Worm (Caenorhabditis elegans) whole organism, L3 larva: ENCODE results near the gene trx-5.

Experiments used
- R02D3.7 ChIP-seq: fragments of 150-350 bp; optimal IDR thresholded peaks from 2 replicates; lab custom pipeline; 2014; ENCODE audit warnings: missing biosample characterization, missing genetic modification characterization
- ama-1 ChIP-seq: fragments of 150-350 bp; optimal IDR thresholded peaks from 2 replicates; lab custom pipeline; 2018
- ceh-16 ChIP-seq: sonication (generic microtip); optimal IDR thresholded peaks from 2 replicates; lab custom pipeline; 2017; ENCODE audit warnings: missing biosample characterization, missing genetic modification characterization
- ceh-28 ChIP-seq: fragments of 150-350 bp; optimal IDR thresholded peaks from 2 replicates; lab custom pipeline; 2014; ENCODE audit warnings: missing biosample characterization, missing genetic modification reagents, missing genetic modification characterization
- ceh-82 ChIP-seq: fragments of 150-350 bp; optimal IDR thresholded peaks from 2 replicates; lab custom pipeline; 2014; ENCODE audit warnings: missing biosample characterization, missing genetic modification characterization
- daf-12 ChIP-seq: fragments of 150-350 bp; optimal IDR thresholded peaks from 2 replicates; lab custom pipeline; 2014; ENCODE audit warnings: missing biosample characterization, missing genetic modification reagents, missing genetic modification characterization
- elt-1 ChIP-seq: fragments of 150-350 bp; optimal IDR thresholded peaks from 2 replicates; lab custom pipeline; 2014; ENCODE audit warnings: missing biosample characterization, missing genetic modification characterization
- elt-2 ChIP-seq: sonication (generic microtip); optimal IDR thresholded peaks from 2 replicates; lab custom pipeline; 2016; ENCODE audit warnings: missing genetic modification reagents, mild to moderate bottlenecking, missing genetic modification characterization, missing compliant biosample characterization
- eor-1 ChIP-seq, 2 experiments: fragments of 150-350 bp; optimal IDR thresholded peaks; 2 replicates each; lab custom pipeline; 2014 to 2018; ENCODE audit warnings: missing biosample characterization in 2 of 2, missing genetic modification characterization in 2 of 2
- fkh-10 ChIP-seq: sonication (generic microtip); optimal IDR thresholded peaks from 2 replicates; lab custom pipeline; 2017; ENCODE audit warnings: missing biosample characterization, missing genetic modification reagents, missing genetic modification characterization
- fkh-2 ChIP-seq: fragments of 150-350 bp; optimal IDR thresholded peaks from 2 replicates; lab custom pipeline; 2014; ENCODE audit warnings: missing biosample characterization, missing genetic modification reagents, missing genetic modification characterization
- fos-1 ChIP-seq: fragments of 150-350 bp; optimal IDR thresholded peaks from 2 replicates; lab custom pipeline; 2014; ENCODE audit warnings: missing biosample characterization, missing genetic modification characterization
- hmg-11 ChIP-seq: sonication (generic microtip); optimal IDR thresholded peaks from 2 replicates; lab custom pipeline; 2016; ENCODE audit warnings: missing genetic modification characterization, missing compliant biosample characterization
- lin-15B ChIP-seq: fragments of 150-350 bp; optimal IDR thresholded peaks from 2 replicates; lab custom pipeline; 2014; ENCODE audit warnings: missing biosample characterization, missing genetic modification characterization
- lsy-12 ChIP-seq: sonication (generic microtip); optimal IDR thresholded peaks from 2 replicates; lab custom pipeline; 2016; ENCODE audit warnings: mild to moderate bottlenecking, missing genetic modification characterization, missing compliant biosample characterization
- mdl-1 ChIP-seq: fragments of 150-350 bp; optimal IDR thresholded peaks from 2 replicates; lab custom pipeline; 2014; ENCODE audit warnings: missing biosample characterization, missing genetic modification characterization
- mml-1 ChIP-seq: fragments of 150-350 bp; sonication (generic microtip); optimal IDR thresholded peaks from 3 replicates; lab custom pipeline; 2014; ENCODE audit warnings: missing biosample characterization, missing genetic modification characterization
- nhr-11 ChIP-seq: fragments of 150-350 bp; optimal IDR thresholded peaks from 2 replicates; lab custom pipeline; 2014; ENCODE audit warnings: missing biosample characterization, missing genetic modification characterization
- nhr-12 ChIP-seq: fragments of 150-350 bp; optimal IDR thresholded peaks from 2 replicates; lab custom pipeline; 2014; ENCODE audit warnings: missing biosample characterization, missing genetic modification characterization
- nhr-237 ChIP-seq: fragments of 150-350 bp; optimal IDR thresholded peaks from 2 replicates; lab custom pipeline; 2014; ENCODE audit warnings: missing biosample characterization, missing genetic modification characterization
- nhr-25 ChIP-seq: sonication (generic microtip); optimal IDR thresholded peaks from 2 replicates; lab custom pipeline; 2017; ENCODE audit warnings: missing biosample characterization, missing genetic modification characterization
- nhr-28 ChIP-seq: fragments of 150-350 bp; optimal IDR thresholded peaks from 2 replicates; lab custom pipeline; 2014; ENCODE audit warnings: missing biosample characterization, missing genetic modification characterization
- nhr-43 ChIP-seq: sonication (generic microtip); optimal IDR thresholded peaks from 2 replicates; lab custom pipeline; 2016; ENCODE audit warnings: mild to moderate bottlenecking, missing genetic modification characterization, missing compliant biosample characterization; ENCODE audit not compliant: poor library complexity, severe bottlenecking
- nhr-67 ChIP-seq: fragments of 150-350 bp; optimal IDR thresholded peaks from 2 replicates; lab custom pipeline; 2014; ENCODE audit warnings: missing biosample characterization, missing genetic modification characterization
- nhr-76 ChIP-seq: fragments of 150-350 bp; sonication (generic microtip); optimal IDR thresholded peaks from 5 replicates; lab custom pipeline; 2014; ENCODE audit warnings: missing biosample characterization, missing genetic modification characterization
- pha-4 ChIP-seq: fragments of 150-350 bp; optimal IDR thresholded peaks from 2 replicates; lab custom pipeline; 2014; ENCODE audit warnings: missing biosample characterization, missing genetic modification reagents, missing genetic modification characterization
- pqm-1 ChIP-seq: fragments of 150-350 bp; optimal IDR thresholded peaks from 2 replicates; lab custom pipeline; 2017; ENCODE audit warnings: missing biosample characterization, missing genetic modification characterization, inconsistent platforms
- sea-2 ChIP-seq: fragments of 150-350 bp; sonication (generic microtip); optimal IDR thresholded peaks from 4 replicates; lab custom pipeline; 2014; ENCODE audit warnings: missing biosample characterization, missing genetic modification reagents, missing genetic modification characterization
- skn-1 ChIP-seq: fragments of 150-350 bp; optimal IDR thresholded peaks from 2 replicates; lab custom pipeline; 2014; ENCODE audit warnings: missing biosample characterization, missing genetic modification characterization
- tbx-2 ChIP-seq: sonication (generic microtip); optimal IDR thresholded peaks from 2 replicates; lab custom pipeline; 2016; ENCODE audit warnings: mild to moderate bottlenecking, missing genetic modification characterization, missing compliant biosample characterization
- unc-39 ChIP-seq: sonication (generic microtip); optimal IDR thresholded peaks from 4 replicates; lab custom pipeline; 2017; ENCODE audit warnings: missing biosample characterization, missing genetic modification characterization
- unc-62 ChIP-seq: fragments of 150-350 bp; sonication (generic microtip); optimal IDR thresholded peaks from 4 replicates; lab custom pipeline; 2014; ENCODE audit warnings: missing biosample characterization, missing genetic modification reagents, missing genetic modification characterization
- zag-1 ChIP-seq: fragments of 150-350 bp; optimal IDR thresholded peaks from 2 replicates; lab custom pipeline; 2014; ENCODE audit warnings: missing biosample characterization, missing genetic modification characterization
- ztf-11 ChIP-seq: fragments of 150-350 bp; optimal IDR thresholded peaks from 2 replicates; lab custom pipeline; 2014; ENCODE audit warnings: missing biosample characterization, missing genetic modification characterization
- ztf-4 ChIP-seq: fragments of 150-350 bp; optimal IDR thresholded peaks from 2 replicates; lab custom pipeline; 2014; ENCODE audit warnings: missing biosample characterization, missing genetic modification characterization

trx-5 gene

DNA sequence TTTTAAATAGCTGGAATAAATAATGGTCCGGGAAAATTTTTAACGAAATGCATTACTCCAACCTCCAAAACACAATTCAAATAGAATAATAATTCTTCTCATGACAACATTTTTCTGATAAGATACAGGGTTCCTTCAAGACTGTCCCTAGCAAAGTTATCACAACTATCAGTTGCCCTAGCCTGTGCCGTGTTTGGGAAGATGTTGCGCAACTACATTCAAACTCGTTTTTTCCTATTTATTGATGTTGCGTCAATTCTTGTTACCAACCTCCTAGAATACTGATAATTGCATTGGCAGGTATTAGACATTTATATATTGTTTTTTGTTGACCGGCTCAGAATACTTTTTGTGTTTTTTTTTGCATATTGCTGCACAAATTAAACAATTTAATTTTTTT, 20.9 kb upstream of the trx-5 start:
- TF ChIP-seq skn-1 (tag; lab: Kevin White, UChicago) (no peak), tbx-2 (tag; lab: Kevin White, UChicago) (no peak), ama-1 (lab: Kevin White, UChicago) (no peak), lin-15B (no peak), fkh-10 (no peak), ceh-16 (no peak), nhr-237 (tag; lab: Kevin White, UChicago) (no peak), unc-39 (tag; lab: Kevin White, UChicago) (no peak), nhr-25 (no peak), mdl-1 (tag; lab: Kevin White, UChicago) (no peak), eor-1 (tag; optimal IDR thresholded peaks at IDR 0.05; lab: Kevin White, UChicago) (no peak), elt-1 (tag; lab: Kevin White, UChicago) (no peak), nhr-28 (no peak), nhr-11 (tag; lab: Kevin White, UChicago) (no peak), R02D3.7 (no peak), nhr-43 (tag; lab: Kevin White, UChicago) (no peak), unc-62 (GFP tag; lab: Kevin White, UChicago) (no peak), ztf-4 (tag; lab: Kevin White, UChicago) (no peak), fos-1 (tag; lab: Kevin White, UChicago) (no peak)

- TF ChIP-seq lsy-12 (tag; lab: Kevin White, UChicago) (no peak), fkh-2 (tag; lab: Kevin White, UChicago) (no peak), nhr-11 (tag; lab: Kevin White, UChicago) (no peak)
Observed at ce11 chrV:1553004-1553403, 18.8 kb upstream of the trx-5 start, which contains the start of gene srsx-8. TSS of gene srsx-8 (minus strand) at chrV:1553104.

DNA sequence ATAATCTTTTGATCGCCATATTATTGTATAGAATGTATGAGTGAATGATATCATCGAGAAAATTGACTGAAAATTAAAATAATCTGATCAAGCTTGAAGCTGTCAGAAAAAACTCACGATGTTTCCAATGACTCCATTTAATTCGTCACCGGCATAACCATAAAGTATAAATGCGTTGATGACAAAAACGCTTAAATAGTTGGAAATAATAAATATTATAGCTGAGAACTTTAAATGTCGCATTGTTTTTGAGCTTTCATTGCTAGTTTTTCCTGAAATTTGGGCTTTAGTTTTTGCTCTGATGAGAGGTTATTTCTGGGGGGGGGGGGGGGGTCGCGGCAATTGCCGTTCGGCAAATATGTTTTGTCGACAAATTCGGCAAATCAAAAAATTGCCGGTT, 16.9 kb upstream of the trx-5 start:
- no peak for TF ChIP-seq nhr-12 (tag; lab: Kevin White, UChicago)

DNA sequence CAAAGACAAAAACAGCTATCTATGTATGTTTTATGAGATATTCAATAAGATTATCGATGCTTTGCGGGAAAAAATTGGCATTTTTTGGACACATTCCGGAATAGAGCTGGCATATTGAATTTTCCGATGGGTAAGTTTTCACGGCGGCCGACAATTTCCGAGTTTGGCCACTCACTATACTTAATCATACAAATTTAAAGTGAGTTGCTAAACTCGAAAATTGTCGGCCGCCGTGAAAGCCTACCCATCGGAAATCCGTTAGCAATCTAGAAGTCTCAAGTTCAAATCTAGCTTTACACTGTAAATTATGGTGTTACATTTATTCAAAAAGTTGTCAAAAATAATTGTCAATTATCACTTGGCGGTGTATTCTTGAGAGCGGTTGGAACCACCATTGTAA, 16.5 kb upstream of the trx-5 start:
- TF ChIP-seq elt-2 (tag; lab: Kevin White, UChicago) = no peak
- TF ChIP-seq ztf-11 (tag; lab: Kevin White, UChicago) = no peak
- no peak for TF ChIP-seq fos-1 (tag; lab: Kevin White, UChicago)

DNA sequence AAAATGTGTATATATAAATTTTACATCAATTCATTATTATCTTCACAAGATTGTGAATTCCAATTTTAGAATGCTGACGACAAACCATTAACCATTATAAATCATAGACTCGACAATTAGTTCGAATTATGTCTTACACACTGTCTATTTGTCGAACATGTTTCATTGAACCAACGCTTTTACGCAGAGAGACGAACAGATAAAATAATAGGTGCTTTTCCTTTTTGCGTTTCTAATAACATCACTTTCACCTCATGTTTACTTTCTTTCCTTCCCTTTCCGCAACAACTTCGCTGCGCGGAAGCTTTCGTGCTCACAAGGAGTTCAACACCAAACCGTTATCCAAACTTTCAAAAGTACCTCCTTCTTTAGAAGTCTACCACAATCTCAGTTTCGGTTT, 13.6 kb upstream of the trx-5 start, which contains the start of gene F52F10.2:
Gene F52F10.2 (plus strand): TSS at position 301 of the 400 bp plus-strand sequence.
- TF ChIP-seq eor-1 (tag; optimal IDR thresholded peaks at IDR 0.05; lab: Kevin White, UChicago) (no peak), nhr-28 (no peak), mdl-1 (tag; lab: Kevin White, UChicago) (no peak), R02D3.7 (no peak), ceh-28 (tag; lab: Kevin White, UChicago) (no peak), daf-12 (tag; lab: Kevin White, UChicago) (no peak), ceh-82 (tag; lab: Kevin White, UChicago) (no peak), lin-15B (no peak), nhr-25 (no peak), nhr-12 (tag; lab: Kevin White, UChicago) (no peak), fkh-10 (no peak), mml-1 (tag; lab: Kevin White, UChicago) (no peak), nhr-76 (tag; lab: Kevin White, UChicago) (no peak), pha-4 (tag; lab: Kevin White, UChicago) (no peak), nhr-67 (no peak), zag-1 (tag; lab: Kevin White, UChicago) (no peak), skn-1 (tag; lab: Kevin White, UChicago) (no peak), ceh-16 (no peak), hmg-11 (tag; lab: Kevin White, UChicago) (no peak), elt-2 (tag; lab: Kevin White, UChicago) (no peak)

DNA sequence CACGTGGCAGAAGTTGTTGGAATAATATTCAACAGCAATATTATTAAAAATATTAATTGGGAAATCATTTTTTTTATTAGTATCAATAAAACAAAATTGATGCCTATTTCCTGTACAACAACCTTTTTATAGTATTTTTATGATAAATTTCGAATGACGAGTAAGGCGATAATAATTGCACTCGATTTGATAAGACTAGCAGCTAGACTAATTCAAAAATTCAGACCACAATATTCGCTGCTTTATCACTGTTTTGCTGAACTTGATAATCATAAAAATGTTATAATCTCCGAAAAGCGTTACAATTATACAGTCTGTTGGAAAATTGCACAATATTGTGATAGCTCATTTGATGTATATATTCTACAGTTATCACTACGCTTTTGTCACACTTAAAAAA, 11.5 kb upstream of the trx-5 start, which contains the start of gene oac-32:
Gene oac-32 (minus strand): TSS at position 90 of the 400 bp plus-strand sequence.
- TF ChIP-seq fkh-2 (tag; lab: Kevin White, UChicago) (no peak), lin-15B (no peak), ceh-82 (tag; lab: Kevin White, UChicago) (no peak), sea-2 (GFP tag; lab: Kevin White, UChicago) (no peak), pha-4 (tag; lab: Kevin White, UChicago) (no peak), elt-2 (tag; lab: Kevin White, UChicago) (peak; percentile 62), mdl-1 (tag; lab: Kevin White, UChicago) (no peak), pqm-1 (tag; lab: Kevin White, UChicago) (peak; percentile 75), nhr-25 (no peak)
